Worm (Caenorhabditis elegans): Measurements from ENCODE around the gene sde-2.

The sde-2 gene

ce11 chrV:13655202-13655764 is 27.9 kb downstream of the sde-2 start (continued):
- TF ChIP-seq ceh-9 (tag; optimal IDR thresholded peaks at IDR 0.05), result no peak
- TF ChIP-seq nhr-67 (tag; optimal IDR thresholded peaks at IDR 0.05), result no peak
- TF ChIP-seq unc-62 (GFP tag; optimal IDR thresholded peaks at IDR 0.05), result peak; percentile 24
- peak; percentile 81 for TF ChIP-seq nhr-25 (tag; optimal IDR thresholded peaks at IDR 0.05)
- no peak for TF ChIP-seq ztf-11 (tag; optimal IDR thresholded peaks at IDR 0.05)
- TF ChIP-seq snpc-4 (tag; optimal IDR thresholded peaks at IDR 0.05), result peak; percentile 37
- TF ChIP-seq hmg-11 (tag; optimal IDR thresholded peaks at IDR 0.05), result peak; percentile 47
- peak; percentile 63 for TF ChIP-seq ama-1 (optimal IDR thresholded peaks at IDR 0.05)
- no peak for TF ChIP-seq eor-1 (tag; optimal IDR thresholded peaks at IDR 0.05)
- no peak for TF ChIP-seq mml-1 (tag; optimal IDR thresholded peaks at IDR 0.05)
- TF ChIP-seq nhr-76 (tag; optimal IDR thresholded peaks at IDR 0.05), result no peak
- TF ChIP-seq fkh-2 (tag; optimal IDR thresholded peaks at IDR 0.05), result no peak

- peak; percentile 95 for TF ChIP-seq ama-1 (optimal IDR thresholded peaks at IDR 0.05)
- no peak for TF ChIP-seq nhr-12 (tag; optimal IDR thresholded peaks at IDR 0.05)
- no peak for TF ChIP-seq fkh-10 (GFP tag; optimal IDR thresholded peaks at IDR 0.05)
- TF ChIP-seq fkh-2 (tag; optimal IDR thresholded peaks at IDR 0.05), result no peak
- peak; percentile 77 for TF ChIP-seq pqm-1 (tag; optimal IDR thresholded peaks at IDR 0.05)
- TF ChIP-seq egl-5 (tag; optimal IDR thresholded peaks at IDR 0.05), result no peak
- no peak for TF ChIP-seq hmg-11 (tag; optimal IDR thresholded peaks at IDR 0.05)
- TF ChIP-seq mdl-1 (tag; optimal IDR thresholded peaks at IDR 0.05), result no peak
- no peak for TF ChIP-seq nhr-77 (tag; optimal IDR thresholded peaks at IDR 0.05)
- peak in 1 of 3 experiments; percentile 79 for TF ChIP-seq elt-3 (tag; optimal IDR thresholded peaks at IDR 0.05)
- TF ChIP-seq nhr-11 (tag; optimal IDR thresholded peaks at IDR 0.05), result no peak
- TF ChIP-seq R02D3.7 (tag; optimal IDR thresholded peaks at IDR 0.05), result peak; percentile 23
- peak; percentile 45 for TF ChIP-seq ceh-28 (tag; optimal IDR thresholded peaks at IDR 0.05)
- TF ChIP-seq lin-15B (tag; optimal IDR thresholded peaks at IDR 0.05), result no peak
- TF ChIP-seq lsy-12 (tag; optimal IDR thresholded peaks at IDR 0.05), result peak; percentile 69
- no peak for TF ChIP-seq daf-12 (tag; optimal IDR thresholded peaks at IDR 0.05)
- TF ChIP-seq ceh-9 (tag; optimal IDR thresholded peaks at IDR 0.05), result no peak
- TF ChIP-seq ztf-4 (tag; optimal IDR thresholded peaks at IDR 0.05), result no peak
- TF ChIP-seq mml-1 (tag; optimal IDR thresholded peaks at IDR 0.05), result no peak
- TF ChIP-seq unc-39 (tag; optimal IDR thresholded peaks at IDR 0.05), result no peak
- no peak for TF ChIP-seq sea-2 (GFP tag; optimal IDR thresholded peaks at IDR 0.05)
- no peak for TF ChIP-seq ztf-11 (tag; optimal IDR thresholded peaks at IDR 0.05)
- TF ChIP-seq pha-4 (tag; optimal IDR thresholded peaks at IDR 0.05), result peak; percentile 52
- TF ChIP-seq elt-1 (tag; optimal IDR thresholded peaks at IDR 0.05), result no peak
- peak; percentile 25 for TF ChIP-seq egl-27 (tag; optimal IDR thresholded peaks at IDR 0.05)
- peak; percentile 52 for TF ChIP-seq jun-1 (tag; optimal IDR thresholded peaks at IDR 0.05)
- TF ChIP-seq tbx-2 (tag; optimal IDR thresholded peaks at IDR 0.05), result peak; percentile 24
- no peak for TF ChIP-seq zag-1 (tag; optimal IDR thresholded peaks at IDR 0.05)
- TF ChIP-seq nhr-43 (tag; optimal IDR thresholded peaks at IDR 0.05; ENCODE audit: poor library complexity, severe bottlenecking), result peak; percentile 91
- no peak for TF ChIP-seq nhr-67 (tag; optimal IDR thresholded peaks at IDR 0.05)
- peak; percentile 95 for TF ChIP-seq unc-62 (GFP tag; optimal IDR thresholded peaks at IDR 0.05)
- peak; percentile 39 for TF ChIP-seq nfya-1 (tag; optimal IDR thresholded peaks at IDR 0.05; ENCODE audit: insufficient read depth)
- TF ChIP-seq lin-39 (tag; optimal IDR thresholded peaks at IDR 0.05), result peak; percentile 47
- TF ChIP-seq aly-2 (tag; optimal IDR thresholded peaks at IDR 0.05), result no peak
- no peak for TF ChIP-seq skn-1 (tag; optimal IDR thresholded peaks at IDR 0.05)
- TF ChIP-seq ceh-82 (tag; optimal IDR thresholded peaks at IDR 0.05), result no peak
- TF ChIP-seq ZK546.5 (tag; optimal IDR thresholded peaks at IDR 0.05), result no peak
- TF ChIP-seq nhr-25 (tag; optimal IDR thresholded peaks at IDR 0.05), result peak; percentile 98
- peak; percentile 95 for TF ChIP-seq elt-2 (tag; optimal IDR thresholded peaks at IDR 0.05)
- TF ChIP-seq nhr-23 (tag; optimal IDR thresholded peaks at IDR 0.05), result peak; percentile 94
- TF ChIP-seq snpc-4 (tag; optimal IDR thresholded peaks at IDR 0.05), result no peak
- peak; percentile 45 for TF ChIP-seq nhr-28 (tag; optimal IDR thresholded peaks at IDR 0.05)
These were observed 29.2 kb downstream of the sde-2 start for ce11 chrV:13656346-13657254.
